Fruit fly (Drosophila melanogaster): ENCODE data around the gene CG8326.

DNA sequence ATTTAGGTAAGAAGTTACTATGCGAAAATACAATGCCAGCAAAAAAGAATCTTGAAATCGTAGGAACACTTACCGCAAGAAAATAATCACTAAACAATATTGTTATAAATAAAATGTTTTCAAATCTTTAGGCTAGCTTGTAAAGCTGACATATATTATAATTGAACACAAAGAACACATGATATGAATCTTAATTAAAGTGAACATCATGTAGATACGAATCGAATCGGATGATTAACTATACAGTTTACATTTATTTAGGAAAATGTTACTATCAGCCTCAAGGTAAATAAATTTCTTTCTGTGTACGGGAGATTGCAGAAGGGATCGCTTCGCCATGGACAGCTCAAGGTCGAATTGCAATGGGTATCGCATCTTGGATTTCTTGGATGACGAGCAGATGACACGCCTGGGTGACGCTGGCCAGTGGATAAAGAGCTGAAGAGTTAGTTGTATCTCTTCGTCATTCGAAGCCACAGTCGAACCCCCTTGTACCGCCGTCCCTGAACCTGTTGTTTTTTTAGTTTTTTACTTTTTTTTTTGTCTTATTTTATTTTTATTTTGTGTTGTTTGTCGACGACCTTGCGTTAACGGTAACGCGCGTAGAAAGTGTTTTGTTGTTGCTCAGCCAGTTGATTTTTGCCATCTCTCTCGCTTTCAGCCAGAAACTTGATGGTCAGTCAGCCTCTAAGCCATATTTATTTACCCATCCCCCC lies 48.8 kb upstream of the CG8326 start:
- TF ChIP-seq ttk (optimal IDR thresholded peaks at IDR 0.05) (no peak), insv (optimal IDR thresholded peaks at IDR 0.05) (no peak), Myc (optimal IDR thresholded peaks at IDR 0.05) (no peak), Sin3A (optimal IDR thresholded peaks at IDR 0.05) (no peak), h (optimal IDR thresholded peaks at IDR 0.05) (no peak)

Data from Kc167 (cell line).